Fruit fly (Drosophila melanogaster): ENCODE data around the gene Ttc30.
A peak's percentile ranks its signal among the peaks of the same experiment; 100 is the strongest.

Ttc30 gene

DNA sequence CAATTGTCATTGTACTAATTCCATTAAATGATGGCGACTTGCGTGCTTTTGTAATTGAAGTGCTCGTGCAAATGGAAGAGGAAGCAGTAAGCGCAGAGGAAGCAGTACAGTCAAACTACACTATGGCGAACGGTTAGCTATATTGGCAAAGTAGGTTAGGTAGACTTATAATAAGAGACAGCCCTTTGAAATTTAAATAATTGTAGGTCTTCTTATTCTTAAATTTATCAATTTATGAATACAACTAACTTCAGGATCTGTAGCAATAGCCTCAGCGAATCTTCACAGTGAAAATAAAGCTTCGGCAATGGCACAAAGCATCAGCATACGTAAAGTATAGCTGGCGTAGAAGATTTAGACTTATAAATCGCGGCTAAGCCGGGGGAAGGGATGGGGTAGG is 32.2 kb upstream of the Ttc30 start (continued):
- no peak for TF ChIP-seq Bdp1 (GFP tag; optimal IDR thresholded peaks at IDR 0.05)
- TF ChIP-seq CG32532 (GFP tag; IDR thresholded peaks at IDR 0.05): no peak
- TF ChIP-seq CG16813 (GFP tag; IDR thresholded peaks at IDR 0.05; ENCODE audit: partially characterized antibody): no peak
- TF ChIP-seq C15 (GFP tag; IDR thresholded peaks at IDR 0.05): no peak
- TF ChIP-seq CG14050 (GFP tag; IDR thresholded peaks at IDR 0.05): peak; percentile 32; the same call in 1 of the 3 replicates
- no peak for TF ChIP-seq CG14710 (tag; optimal IDR thresholded peaks at IDR 0.05)
- TF ChIP-seq ham (GFP tag; IDR thresholded peaks at IDR 0.05): no peak
- peak; percentile 11 for TF ChIP-seq Oli (tag; optimal IDR thresholded peaks at IDR 0.05)
- TF ChIP-seq Xrp1 (GFP tag; IDR thresholded peaks at IDR 0.05): no peak
- no peak for TF ChIP-seq dmrt99B (tag; optimal IDR thresholded peaks at IDR 0.05)
- no peak for TF ChIP-seq CG18011 (GFP tag; optimal IDR thresholded peaks at IDR 0.05)
- TF ChIP-seq row (GFP tag; IDR thresholded peaks at IDR 0.05): peak; percentile 46
- no peak for TF ChIP-seq CG7357 (GFP tag; IDR thresholded peaks at IDR 0.05)

dm6 chr2L:13079483-13079882 is 27.1 kb upstream of the Ttc30 start:
- TF ChIP-seq Poxn (GFP tag; IDR thresholded peaks at IDR 0.05): no peak
- TF ChIP-seq CG12942 (GFP tag; optimal IDR thresholded peaks at IDR 0.05): no peak
- TF ChIP-seq h (optimal IDR thresholded peaks at IDR 0.05): no peak
- TF ChIP-seq CG4617 (GFP tag; optimal IDR thresholded peaks at IDR 0.05; ENCODE audit: borderline replicate concordance): no peak
- no peak for TF ChIP-seq br (optimal IDR thresholded peaks at IDR 0.05)
- no peak for TF ChIP-seq chif (GFP tag; optimal IDR thresholded peaks at IDR 0.05)
- TF ChIP-seq CG9932 (GFP tag; IDR thresholded peaks at IDR 0.05): 0 out of 2 replicates have a peak, but pooled peaks have one; percentile 26
- TF ChIP-seq Trl (optimal IDR thresholded peaks at IDR 0.05): no peak
- TF ChIP-seq Trl (GFP tag; optimal IDR thresholded peaks at IDR 0.05): no peak
- TF ChIP-seq CG17359 (tag; optimal IDR thresholded peaks at IDR 0.05): no peak
- no peak for TF ChIP-seq CG18764 (GFP tag; optimal IDR thresholded peaks at IDR 0.05)
- 0 out of 3 replicates have a peak, but pooled peaks have one; percentile 37 for TF ChIP-seq dysf (GFP tag; IDR thresholded peaks at IDR 0.05)
- TF ChIP-seq Med (GFP tag): peak; percentile 55
- TF ChIP-seq Nf-YA (GFP tag; IDR thresholded peaks at IDR 0.05): no peak
- TF ChIP-seq vnd (GFP tag; IDR thresholded peaks at IDR 0.05; ENCODE audit: partially characterized antibody): 0 out of 3 replicates have a peak, but pooled peaks have one; percentile 25
- TF ChIP-seq inv (GFP tag; IDR thresholded peaks at IDR 0.05; ENCODE audit: partially characterized antibody): no peak
- TF ChIP-seq CG10462 (GFP tag; optimal IDR thresholded peaks at IDR 0.05): no peak
- no peak for TF ChIP-seq caup (GFP tag; optimal IDR thresholded peaks at IDR 0.05; ENCODE audit: severe bottlenecking)
- TF ChIP-seq CG2199 (GFP tag; IDR thresholded peaks at IDR 0.05): 0 out of 3 replicates have a peak, but pooled peaks have one; percentile 62
- no peak for TF ChIP-seq knrl (GFP tag; IDR thresholded peaks at IDR 0.05; ENCODE audit: partially characterized antibody)
- TF ChIP-seq pros (GFP tag; optimal IDR thresholded peaks at IDR 0.05): no peak
- TF ChIP-seq CG4282 (GFP tag; optimal IDR thresholded peaks at IDR 0.05): no peak
- no peak for TF ChIP-seq ems (GFP tag; optimal IDR thresholded peaks at IDR 0.05)
- peak; percentile 70 for TF ChIP-seq Blimp-1 (GFP tag; optimal IDR thresholded peaks at IDR 0.05)
- TF ChIP-seq aop (GFP tag; IDR thresholded peaks at IDR 0.05): no peak
- no peak for TF ChIP-seq CG17186 (GFP tag; optimal IDR thresholded peaks at IDR 0.05)
- TF ChIP-seq CG3163 (GFP tag; optimal IDR thresholded peaks at IDR 0.05): no peak
- no peak for TF ChIP-seq nerfin-1 (tag; optimal IDR thresholded peaks at IDR 0.05)
- TF ChIP-seq grn (GFP tag; optimal IDR thresholded peaks at IDR 0.05): peak; percentile 20
- TF ChIP-seq sens (GFP tag): peak; percentile 7
- TF ChIP-seq CG13296 (GFP tag; optimal IDR thresholded peaks at IDR 0.05): no peak
- TF ChIP-seq sim (GFP tag; IDR thresholded peaks at IDR 0.05): no peak
- no peak for TF ChIP-seq CG17568 (GFP tag; optimal IDR thresholded peaks at IDR 0.05)
- no peak for TF ChIP-seq trem (tag; optimal IDR thresholded peaks at IDR 0.05)
- no peak for TF ChIP-seq CG18262 (tag; optimal IDR thresholded peaks at IDR 0.05)
- no peak for TF ChIP-seq Bdp1 (GFP tag; optimal IDR thresholded peaks at IDR 0.05)
- TF ChIP-seq Opbp (GFP tag; IDR thresholded peaks at IDR 0.05; ENCODE audit: partially characterized antibody): no peak
- TF ChIP-seq CG13894 (tag; optimal IDR thresholded peaks at IDR 0.05): peak; percentile 63
- no peak for TF ChIP-seq HLH54F (GFP tag; optimal IDR thresholded peaks at IDR 0.05)

Measured in whole organism, embryonic.